Worm (Caenorhabditis elegans) whole organism, L3 larva: ENCODE results near the gene C01B9.4.

Experiments
- nfya-1 ChIP-seq: sonication (generic microtip); optimal IDR thresholded peaks from 2 replicates; lab custom pipeline; 2017; ENCODE audit warnings: missing genetic modification characterization, mild to moderate bottlenecking, missing compliant biosample characterization, antibody characterized with exemption, moderate library complexity; ENCODE audit not compliant: insufficient read depth
- nhr-237 ChIP-seq: fragments of 150-350 bp; optimal IDR thresholded peaks from 2 replicates; lab custom pipeline; 2014; ENCODE audit warnings: missing biosample characterization, missing genetic modification characterization
- nhr-25 ChIP-seq: sonication (generic microtip); optimal IDR thresholded peaks from 2 replicates; lab custom pipeline; 2017; ENCODE audit warnings: missing biosample characterization, missing genetic modification characterization
- skn-1 ChIP-seq: fragments of 150-350 bp; optimal IDR thresholded peaks from 2 replicates; lab custom pipeline; 2014; ENCODE audit warnings: missing biosample characterization, missing genetic modification characterization

DNA sequence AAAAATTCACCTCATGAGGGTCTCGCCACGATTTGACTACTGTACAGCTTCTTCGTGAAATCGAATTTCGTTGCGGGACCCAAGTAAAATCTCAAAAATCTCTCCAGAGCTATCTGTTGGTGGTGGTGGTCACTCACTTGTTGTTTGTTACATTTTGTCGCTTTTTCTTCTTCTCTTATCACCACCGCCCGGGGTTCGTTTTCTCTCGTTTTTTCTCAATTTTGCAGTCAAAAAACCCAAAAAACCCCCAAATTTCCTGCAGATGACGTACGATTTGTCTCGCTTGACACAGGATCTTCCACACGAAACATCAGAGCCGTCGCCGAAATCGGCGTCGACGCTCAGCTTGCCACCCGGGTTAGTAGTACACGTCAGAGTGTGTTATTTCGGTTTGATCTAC is 47.7 kb downstream of the C01B9.4 start, which contains the start of gene R06B9.5:
- TF ChIP-seq nfya-1 (tag; lab: Kevin White, UChicago) (no peak), nhr-237 (tag; lab: Kevin White, UChicago) (no peak), nhr-25 (no peak), skn-1 (tag; lab: Kevin White, UChicago) (no peak)
